Fruit fly (Drosophila melanogaster) whole organism, adult: ENCODE measurements around the gene CG14961.

ENCODE experiments used
- CG11617 ChIP-seq: fragments of 200-800 bp; sonication (Bioruptor generic); optimal IDR thresholded peaks from 2 replicates; lab custom pipeline; 2017; ENCODE audit warnings: mild to moderate bottlenecking, missing biosample characterization, missing genetic modification reagents, missing genetic modification characterization
- CG7045 ChIP-seq: fragments of 200-800 bp; sonication (Bioruptor generic); optimal IDR thresholded peaks from 2 replicates; lab custom pipeline; 2017; ENCODE audit warnings: missing biosample characterization, mild to moderate bottlenecking, missing genetic modification characterization
- bab1 ChIP-seq: fragments of 200-800 bp; sonication (Bioruptor generic); optimal IDR thresholded peaks from 3 replicates; lab custom pipeline; 2019; ENCODE audit warnings: missing biosample characterization, mild to moderate bottlenecking, missing genetic modification characterization, moderate library complexity

dm6 chr3L:3337345-3337928, 7.6 kb downstream of the CG14961 start:
- no peak for TF ChIP-seq CG11617 (GFP tag; lab: Kevin White, UChicago)
- TF ChIP-seq CG7045 (GFP tag; lab: Kevin White, UChicago) = no peak
- no peak for TF ChIP-seq bab1 (GFP tag; lab: Kevin White, UChicago)
